Fruit fly (Drosophila melanogaster) whole organism, embryonic: ENCODE measurements around the gene c12.1.

ENCODE experiments used
- BtbVII ChIP-seq: fragments of 200-800 bp; sonication (Bioruptor generic); optimal IDR thresholded peaks from 3 replicates; lab custom pipeline; 2017; ENCODE audit warnings: missing biosample characterization, mild to moderate bottlenecking, missing genetic modification characterization
- C15 ChIP-seq: fragments of 200-800 bp; sonication (Bioruptor generic); IDR thresholded peaks from 3 replicates; pipeline ENCODE4 v1.3.6; 2022; ENCODE audit warnings: missing biosample characterization, missing genetic modification characterization
- CG10431 ChIP-seq: fragments of 200-800 bp; sonication (Bioruptor generic); optimal IDR thresholded peaks from 3 replicates; lab custom pipeline; 2018; ENCODE audit warnings: missing biosample characterization, mild to moderate bottlenecking, missing genetic modification characterization
- CG10462 ChIP-seq: fragments of 200-800 bp; sonication (Bioruptor generic); optimal IDR thresholded peaks from 2 replicates; lab custom pipeline; 2016; ENCODE audit warnings: missing biosample characterization, missing genetic modification characterization
- CG10654 ChIP-seq: fragments of 200-800 bp; sonication (Bioruptor generic); optimal IDR thresholded peaks from 2 replicates; lab custom pipeline; 2016; ENCODE audit warnings: missing biosample characterization, missing genetic modification characterization
- CG11398 ChIP-seq: fragments of 200-800 bp; sonication (Bioruptor generic); optimal IDR thresholded peaks from 2 replicates; lab custom pipeline; 2016; ENCODE audit warnings: missing biosample characterization, missing genetic modification characterization
- CG12769 ChIP-seq: fragments of 200-800 bp; sonication (Bioruptor generic); optimal IDR thresholded peaks from 2 replicates; lab custom pipeline; 2019; ENCODE audit warnings: missing biosample characterization, mild to moderate bottlenecking, missing genetic modification characterization, moderate library complexity
- CG14710 ChIP-seq: fragments of 200-800 bp; sonication (Bioruptor generic); optimal IDR thresholded peaks from 3 replicates; lab custom pipeline; 2019; ENCODE audit warnings: missing biosample characterization, mild to moderate bottlenecking, missing genetic modification characterization, moderate library complexity
- CG1603 ChIP-seq: fragments of 200-800 bp; sonication (Bioruptor generic); optimal IDR thresholded peaks from 2 replicates; lab custom pipeline; 2019; ENCODE audit warnings: missing biosample characterization, mild to moderate bottlenecking, missing genetic modification characterization, moderate library complexity
- CG17359 ChIP-seq: fragments of 200-800 bp; sonication (Bioruptor generic); optimal IDR thresholded peaks from 3 replicates; lab custom pipeline; 2018; ENCODE audit warnings: missing biosample characterization, mild to moderate bottlenecking, missing genetic modification characterization, moderate library complexity
- CG2120 ChIP-seq: fragments of 200-800 bp; sonication (Bioruptor generic); optimal IDR thresholded peaks from 3 replicates; lab custom pipeline; 2016; ENCODE audit warnings: missing biosample characterization, missing genetic modification characterization
- CG2129 ChIP-seq: fragments of 200-800 bp; sonication (Bioruptor generic); IDR thresholded peaks from 2 replicates; pipeline ENCODE4 v1.3.6; 2022; ENCODE audit warnings: missing biosample characterization, missing genetic modification characterization; ENCODE audit not compliant: partially characterized antibody
- CG3281 ChIP-seq: fragments of 200-800 bp; sonication (Bioruptor generic); optimal IDR thresholded peaks from 3 replicates; lab custom pipeline; 2017; ENCODE audit warnings: missing biosample characterization, mild to moderate bottlenecking, missing genetic modification characterization
- CG3407 ChIP-seq: fragments of 200-800 bp; sonication (Bioruptor generic); optimal IDR thresholded peaks from 2 replicates; lab custom pipeline; 2018; ENCODE audit warnings: missing biosample characterization, mild to moderate bottlenecking, missing genetic modification characterization
- CG3726 ChIP-seq: fragments of 200-800 bp; sonication (Bioruptor generic); IDR thresholded peaks from 3 replicates; pipeline ENCODE4, ENCODE4 v1.3.6; 2022; ENCODE audit warnings: missing biosample characterization, missing genetic modification characterization
- CG6654 ChIP-seq: fragments of 200-800 bp; sonication (Bioruptor generic); optimal IDR thresholded peaks from 2 replicates; lab custom pipeline; 2017; ENCODE audit warnings: missing biosample characterization, mild to moderate bottlenecking, missing genetic modification characterization
- Chrac-16 ChIP-seq: fragments of 200-800 bp; sonication (Bioruptor generic); optimal IDR thresholded peaks from 3 replicates; lab custom pipeline; 2016; ENCODE audit warnings: missing biosample characterization, missing genetic modification characterization
- CkIIα-i1 ChIP-seq: fragments of 200-800 bp; sonication (Bioruptor generic); IDR thresholded peaks from 2 replicates; pipeline ENCODE4 v1.3.6; 2022; ENCODE audit warnings: missing biosample characterization, missing genetic modification characterization
- D ChIP-seq, 2 experiments: fragments of 200-800 bp in 1 of 2; fragments of >200 bp in 1 of 2; sonication (Bioruptor generic) in 1 of 2; optimal IDR thresholded peaks; 2 replicates in 1 of 2; 3 replicates in 1 of 2; lab custom pipeline; 2017; ENCODE audit warnings: mild to moderate bottlenecking in 1 of 2, missing biosample characterization in 1 of 2, missing genetic modification characterization in 1 of 2, missing genetic modification reagents in 1 of 2
- Eip74EF ChIP-seq, 2 experiments: fragments of 200-800 bp in 1 of 2; fragments of >200 bp in 1 of 2; sonication (Bioruptor generic) in 1 of 2; optimal IDR thresholded peaks; 2 replicates each; lab custom pipeline; 2017 to 2019; ENCODE audit warnings: missing biosample characterization in 2 of 2, missing genetic modification characterization in 2 of 2, mild to moderate bottlenecking in 1 of 2, moderate library complexity in 1 of 2
- Fer2 ChIP-seq: fragments of 200-800 bp; sonication (Bioruptor generic); optimal IDR thresholded peaks from 2 replicates; lab custom pipeline; 2018; ENCODE audit warnings: missing biosample characterization, mild to moderate bottlenecking, missing genetic modification characterization, moderate library complexity
- GATAe ChIP-seq: fragments of 200-800 bp; sonication (Bioruptor generic); conservative IDR thresholded peaks from 2 replicates; pipeline ENCODE4 v1.3.6; 2022; ENCODE audit warnings: missing biosample characterization, missing genetic modification characterization
- Hr3 ChIP-seq: fragments of 200-800 bp; sonication (Bioruptor generic); optimal IDR thresholded peaks from 3 replicates; lab custom pipeline; 2016; ENCODE audit warnings: missing biosample characterization, missing genetic modification characterization
- Hsf ChIP-seq: fragments of 200-800 bp; sonication (Bioruptor generic); optimal IDR thresholded peaks from 3 replicates; lab custom pipeline; 2016; ENCODE audit warnings: missing biosample characterization, missing genetic modification characterization
- Med ChIP-seq: fragments of 200-800 bp; sonication (Bioruptor generic); peaks from one replicate; lab custom pipeline; 2016; ENCODE audit warnings: missing biosample characterization, missing genetic modification characterization, mild to moderate bottlenecking, inconsistent platforms, moderate library complexity
- Oli ChIP-seq: fragments of 200-800 bp; sonication (Bioruptor generic); optimal IDR thresholded peaks from 2 replicates; lab custom pipeline; 2018; ENCODE audit warnings: missing biosample characterization, mild to moderate bottlenecking, missing genetic modification characterization, moderate library complexity
- Pdp1 ChIP-seq, 2 experiments: fragments of 200-800 bp; sonication (Bioruptor generic); optimal IDR thresholded peaks; 3 replicates each; lab custom pipeline; 2016; ENCODE audit warnings: missing biosample characterization in 2 of 2, missing genetic modification characterization in 2 of 2, mild to moderate bottlenecking in 1 of 2, moderate library complexity in 1 of 2
- ac ChIP-seq: fragments of 200-800 bp; sonication (Bioruptor generic); optimal IDR thresholded peaks from 3 replicates; lab custom pipeline; 2017; ENCODE audit warnings: missing biosample characterization, mild to moderate bottlenecking, missing genetic modification characterization
- chif ChIP-seq, 2 experiments: fragments of 200-800 bp; sonication (Bioruptor generic); optimal IDR thresholded peaks; 3 replicates each; lab custom pipeline; 2016; ENCODE audit warnings: missing biosample characterization in 2 of 2, missing genetic modification characterization in 2 of 2
- chm ChIP-seq: fragments of 200-800 bp; sonication (Bioruptor generic); IDR thresholded peaks from 2 replicates; pipeline ENCODE4 v1.3.6; 2022; ENCODE audit warnings: missing biosample characterization, missing genetic modification characterization
- chn ChIP-seq: fragments of 200-800 bp; sonication (Bioruptor generic); optimal IDR thresholded peaks from 2 replicates; lab custom pipeline; 2016; ENCODE audit warnings: missing biosample characterization, missing genetic modification characterization
- crol ChIP-seq: fragments of 200-800 bp; sonication (Bioruptor generic); IDR thresholded peaks from 2 replicates; pipeline ENCODE4 v1.3.6; 2022; ENCODE audit warnings: missing biosample characterization, missing genetic modification characterization
- dmrt99B ChIP-seq: fragments of 200-800 bp; sonication (Bioruptor generic); optimal IDR thresholded peaks from 2 replicates; lab custom pipeline; 2018; ENCODE audit warnings: missing biosample characterization, mild to moderate bottlenecking, missing genetic modification characterization, moderate library complexity
- dpn ChIP-seq, 2 experiments: fragments of 200-800 bp; sonication (Bioruptor generic); optimal IDR thresholded peaks; 3 replicates each; lab custom pipeline; 2016; ENCODE audit warnings: missing biosample characterization in 2 of 2, missing genetic modification characterization in 2 of 2
- emc ChIP-seq: fragments of 200-800 bp; sonication (Bioruptor generic); optimal IDR thresholded peaks from 2 replicates; lab custom pipeline; 2016; ENCODE audit warnings: missing biosample characterization, missing genetic modification characterization
- fd3F ChIP-seq: fragments of 200-800 bp; sonication (Bioruptor generic); optimal IDR thresholded peaks from 2 replicates; lab custom pipeline; 2018; ENCODE audit warnings: missing biosample characterization, mild to moderate bottlenecking, missing genetic modification characterization, moderate library complexity
- gce ChIP-seq: fragments of 200-800 bp; sonication (Bioruptor generic); IDR thresholded peaks from 3 replicates; pipeline ENCODE4 v1.3.6; 2022; ENCODE audit warnings: missing biosample characterization, missing genetic modification characterization
- grau ChIP-seq: fragments of 200-800 bp; optimal IDR thresholded peaks from 3 replicates; lab custom pipeline; 2019; ENCODE audit warnings: missing biosample characterization, mild to moderate bottlenecking, missing genetic modification characterization, moderate library complexity
- gsb ChIP-seq: fragments of 200-800 bp; sonication (Bioruptor generic); IDR thresholded peaks from 2 replicates; pipeline ENCODE4 v1.3.6; 2022; ENCODE audit warnings: missing biosample characterization, missing genetic modification characterization
- gt ChIP-seq: fragments of 200-800 bp; sonication (Bioruptor generic); IDR thresholded peaks from 2 replicates; pipeline ENCODE4 v1.3.6; 2022; ENCODE audit warnings: missing biosample characterization, missing genetic modification characterization
- her ChIP-seq: fragments of 200-800 bp; sonication (Bioruptor generic); optimal IDR thresholded peaks from 2 replicates; lab custom pipeline; 2016; ENCODE audit warnings: missing biosample characterization, missing genetic modification characterization
- mirr ChIP-seq: fragments of 200-800 bp; sonication (Bioruptor generic); optimal IDR thresholded peaks from 3 replicates; lab custom pipeline; 2018; ENCODE audit warnings: missing biosample characterization, mild to moderate bottlenecking, missing genetic modification characterization
- org-1 ChIP-seq: fragments of 200-800 bp; sonication (Bioruptor generic); optimal IDR thresholded peaks from 2 replicates; lab custom pipeline; 2017; ENCODE audit warnings: missing biosample characterization, missing genetic modification characterization
- pita ChIP-seq: fragments of 200-800 bp; sonication (Bioruptor generic); optimal IDR thresholded peaks from 2 replicates; lab custom pipeline; 2017; ENCODE audit warnings: missing biosample characterization, mild to moderate bottlenecking, missing genetic modification characterization
- ranshi ChIP-seq: fragments of 200-800 bp; sonication (Bioruptor generic); IDR thresholded peaks from 2 replicates; pipeline ENCODE4 v1.3.6; 2022; ENCODE audit warnings: missing biosample characterization, missing genetic modification characterization
- rib ChIP-seq: fragments of 200-800 bp; sonication (Bioruptor generic); IDR thresholded peaks from 2 replicates; pipeline ENCODE4 v1.3.6; 2022; ENCODE audit warnings: missing biosample characterization, missing genetic modification characterization
- slbo ChIP-seq: fragments of 200-800 bp; sonication (Bioruptor generic); IDR thresholded peaks from 2 replicates; pipeline ENCODE4 v1.3.6; 2022; ENCODE audit warnings: missing biosample characterization, missing genetic modification characterization
- stwl ChIP-seq: fragments of 200-800 bp; sonication (Bioruptor generic); optimal IDR thresholded peaks from 3 replicates; lab custom pipeline; 2018; ENCODE audit warnings: missing biosample characterization, mild to moderate bottlenecking, missing genetic modification characterization, moderate library complexity
- tup ChIP-seq: fragments of 200-800 bp; sonication (Bioruptor generic); optimal IDR thresholded peaks from 2 replicates; lab custom pipeline; 2016; ENCODE audit warnings: missing biosample characterization, mild to moderate bottlenecking, missing genetic modification characterization, moderate library complexity

The c12.1 gene

DNA sequence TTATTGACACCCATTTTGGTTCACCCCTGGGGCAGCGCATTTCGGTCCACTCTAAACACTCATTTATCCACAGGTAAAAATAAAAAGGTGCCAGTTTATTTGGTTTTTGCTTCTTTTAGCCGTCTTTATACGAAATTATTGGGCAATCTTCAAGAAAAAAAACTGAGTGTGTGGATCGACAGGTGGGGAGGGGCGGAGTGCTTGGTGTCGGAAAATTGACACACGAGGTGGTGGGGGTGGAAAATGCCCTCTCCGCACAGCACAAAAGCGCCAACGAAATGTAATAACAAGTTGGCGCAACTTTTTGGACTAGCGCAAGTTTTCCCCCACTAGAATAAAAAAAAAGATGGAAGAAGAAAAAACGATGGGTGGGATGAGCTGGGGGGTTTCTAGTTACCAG lies 26.5 kb upstream of the c12.1 start:
- TF ChIP-seq org-1 (GFP tag; lab: Kevin White, UChicago) (no peak), CG3281 (GFP tag; lab: Kevin White, UChicago) (no peak), Fer2 (tag; lab: Kevin White, UChicago) (no peak), Oli (tag; lab: Kevin White, UChicago) (no peak), ranshi (GFP tag; lab: Robert Waterston, UW) (no peak), stwl (tag; lab: Kevin White, UChicago) (no peak), D (optimal IDR thresholded peaks at IDR 0.05; lab: Kevin White, UChicago) (no peak), D (GFP tag; optimal IDR thresholded peaks at IDR 0.05; lab: Kevin White, UChicago) (no peak), CG2120 (GFP tag; lab: Kevin White, UChicago) (no peak), CG3726 (no peak), CG2129 (GFP tag; lab: Robert Waterston, UW) (no peak), CG14710 (no peak), gt (GFP tag; lab: Robert Waterston, UW) (no peak), BtbVII (GFP tag; lab: Kevin White, UChicago) (no peak), ac (no peak), Med (GFP tag; lab: Kevin White, UChicago) (peak; percentile 53), CG12769 (peak; percentile 28), CG3407 (GFP tag; lab: Kevin White, UChicago) (no peak), gce (GFP tag; lab: Robert Waterston, UW) (no peak), mirr (no peak), CG17359 (tag; lab: Kevin White, UChicago) (no peak), slbo (GFP tag; lab: Robert Waterston, UW) (peak; percentile 19; the same call in 1 of the 2 replicates), crol (GFP tag; lab: Robert Waterston, UW) (peak; percentile 67), CG10654 (GFP tag; lab: Kevin White, UChicago) (no peak), grau (no peak), chm (GFP tag; lab: Robert Waterston, UW) (no peak)
- TF ChIP-seq, all 482 proteins: peak for 4

DNA sequence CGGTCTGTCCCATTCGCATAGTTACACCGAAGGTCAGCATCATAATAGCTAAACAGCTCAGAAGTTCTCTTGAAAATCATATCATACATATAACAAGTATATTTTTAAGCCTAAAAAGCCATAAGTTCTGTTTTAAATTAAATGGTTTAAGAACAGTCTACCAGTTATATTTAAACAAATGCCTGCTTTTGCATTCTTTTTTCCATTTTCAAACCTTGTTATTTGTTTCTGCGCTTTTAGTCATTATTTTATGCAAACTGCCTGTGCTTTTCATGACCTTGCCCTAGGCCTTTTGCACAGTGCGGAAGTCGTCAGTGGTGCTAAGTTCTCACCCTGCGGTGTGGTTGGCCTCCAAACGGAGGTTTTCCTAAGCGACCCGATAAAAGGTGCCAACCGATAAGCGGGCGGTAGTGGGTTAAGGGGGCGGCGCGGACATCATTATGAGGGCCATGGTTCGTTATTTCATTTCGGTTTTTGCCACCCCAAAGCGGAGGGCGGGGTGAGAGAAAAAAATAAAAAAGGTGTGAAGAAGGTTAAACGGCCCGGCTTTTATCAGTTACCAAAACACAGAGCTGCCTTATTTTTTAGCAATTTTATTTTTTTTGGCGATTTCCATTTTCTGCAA lies 25.6 kb upstream of the c12.1 start:
- 0 out of 2 replicates have a peak, but pooled peaks have one; percentile 36 for TF ChIP-seq gsb (GFP tag; lab: Robert Waterston, UW)
- TF ChIP-seq GATAe (GFP tag; lab: Robert Waterston, UW): peak; percentile 47; the same call in 1 of the 2 replicates
- TF ChIP-seq CG10431 (GFP tag; lab: Kevin White, UChicago): no peak
- no peak for TF ChIP-seq tup
- TF ChIP-seq chif (GFP tag; optimal IDR thresholded peaks at IDR 0.05; lab: Kevin White, UChicago): peak in 1 of 2 experiments; percentile 18
- no peak for TF ChIP-seq CG11398
- TF ChIP-seq dmrt99B (tag; lab: Kevin White, UChicago): peak; percentile 70
- TF ChIP-seq Hr3 (GFP tag; lab: Kevin White, UChicago): peak; percentile 10
- TF ChIP-seq emc (GFP tag; lab: Kevin White, UChicago): no peak
- no peak for TF ChIP-seq gce (GFP tag; lab: Robert Waterston, UW)
- TF ChIP-seq chn (GFP tag; lab: Kevin White, UChicago): no peak
- no peak for TF ChIP-seq CkIIα-i1 (GFP tag; lab: Robert Waterston, UW)
- no peak for TF ChIP-seq rib (GFP tag; lab: Robert Waterston, UW)
- TF ChIP-seq CG6654: peak; percentile 13
- TF ChIP-seq Eip74EF (GFP tag; optimal IDR thresholded peaks at IDR 0.05; lab: Kevin White, UChicago): peak in 1 of 2 experiments; percentile 52
- TF ChIP-seq mirr: peak; percentile 9
- TF ChIP-seq pita: no peak
- no peak for TF ChIP-seq C15 (GFP tag; lab: Robert Waterston, UW)
- peak; percentile 44 for TF ChIP-seq Hsf
- TF ChIP-seq CG2120 (GFP tag; lab: Kevin White, UChicago): peak; percentile 75
- TF ChIP-seq Chrac-16 (GFP tag; lab: Kevin White, UChicago): peak; percentile 11
- TF ChIP-seq her (GFP tag; lab: Kevin White, UChicago): no peak
- peak; percentile 6 for TF ChIP-seq CG1603
- peak; percentile 34 to 52 for TF ChIP-seq dpn (GFP tag; optimal IDR thresholded peaks at IDR 0.05; lab: Kevin White, UChicago)
- TF ChIP-seq Pdp1 (GFP tag; optimal IDR thresholded peaks at IDR 0.05; lab: Kevin White, UChicago): peak; percentile 8 to 37
- peak; percentile 30 for TF ChIP-seq fd3F (GFP tag; lab: Kevin White, UChicago)
- no peak for TF ChIP-seq CG10462 (GFP tag; lab: Kevin White, UChicago)
